Fruit fly (Drosophila melanogaster) whole organism, embryonic: ENCODE results near the gene dor.

Experiments
- Aef1 ChIP-seq: fragments of 200-800 bp; sonication (Bioruptor generic); IDR thresholded peaks from 3 replicates; pipeline ENCODE4 v1.3.6; 2022; ENCODE audit warnings: missing biosample characterization, missing genetic modification characterization
- B-H1 ChIP-seq: fragments of 200-800 bp; sonication (Bioruptor generic); IDR thresholded peaks from 3 replicates; pipeline ENCODE4 v1.3.6; 2022; ENCODE audit warnings: missing biosample characterization, missing genetic modification characterization
- BEAF-32 ChIP-seq: fragments of 200-800 bp; sonication (Bioruptor generic); optimal IDR thresholded peaks from 3 replicates; lab custom pipeline; 2017; ENCODE audit warnings: missing biosample characterization, missing genetic modification characterization, mild to moderate bottlenecking, moderate library complexity, missing genetic modification reagents
- CG10366 ChIP-seq: fragments of 200-800 bp; sonication (Bioruptor generic); IDR thresholded peaks from 2 replicates; pipeline ENCODE4 v1.3.6; 2022; ENCODE audit warnings: missing biosample characterization, missing genetic modification characterization
- CG13287 ChIP-seq: fragments of 200-800 bp; sonication (Bioruptor generic); IDR thresholded peaks from 2 replicates; pipeline ENCODE4 v1.3.6; 2022; ENCODE audit warnings: missing biosample characterization, missing genetic modification characterization; ENCODE audit not compliant: partially characterized antibody
- CG14860 ChIP-seq: fragments of 200-800 bp; sonication (Bioruptor generic); IDR thresholded peaks from 3 replicates; pipeline ENCODE4 v1.3.6; 2022; ENCODE audit warnings: missing biosample characterization, missing genetic modification characterization; ENCODE audit not compliant: partially characterized antibody
- CG17829 ChIP-seq: fragments of 200-800 bp; optimal IDR thresholded peaks from 2 replicates; lab custom pipeline; 2019; ENCODE audit warnings: missing biosample characterization, mild to moderate bottlenecking, missing genetic modification characterization, moderate library complexity
- CG2129 ChIP-seq: fragments of 200-800 bp; sonication (Bioruptor generic); IDR thresholded peaks from 2 replicates; pipeline ENCODE4 v1.3.6; 2022; ENCODE audit warnings: missing biosample characterization, missing genetic modification characterization; ENCODE audit not compliant: partially characterized antibody
- CG31441 ChIP-seq: fragments of 200-800 bp; sonication (Bioruptor generic); IDR thresholded peaks from 2 replicates; pipeline ENCODE4 v1.3.6; 2022; ENCODE audit warnings: missing biosample characterization, missing genetic modification characterization
- CG32532 ChIP-seq: fragments of 200-800 bp; sonication (Bioruptor generic); IDR thresholded peaks from 2 replicates; pipeline ENCODE4 v1.3.6; 2022; ENCODE audit warnings: missing biosample characterization, missing genetic modification characterization
- CG34224 ChIP-seq: fragments of 200-800 bp; sonication (Bioruptor generic); IDR thresholded peaks from 3 replicates; pipeline ENCODE4 v1.3.6; 2022; ENCODE audit warnings: missing biosample characterization, missing genetic modification characterization; ENCODE audit not compliant: partially characterized antibody
- CG34376 ChIP-seq: fragments of 200-800 bp; sonication (Bioruptor generic); optimal IDR thresholded peaks from 2 replicates; lab custom pipeline; 2018; ENCODE audit warnings: missing biosample characterization, mild to moderate bottlenecking, missing genetic modification characterization
- CG3838 ChIP-seq: fragments of 200-800 bp; sonication (Bioruptor generic); optimal IDR thresholded peaks from 3 replicates; lab custom pipeline; 2016; ENCODE audit warnings: missing biosample characterization, missing genetic modification characterization
- CG42726 ChIP-seq: fragments of 200-800 bp; sonication (Bioruptor generic); IDR thresholded peaks from 2 replicates; pipeline ENCODE4 v1.3.6; 2022; ENCODE audit warnings: missing biosample characterization, missing genetic modification characterization; ENCODE audit not compliant: partially characterized antibody
- CG4617 ChIP-seq: fragments of 200-800 bp; sonication (Bioruptor generic); optimal IDR thresholded peaks from 3 replicates; lab custom pipeline; 2016; ENCODE audit warnings: missing biosample characterization, missing genetic modification characterization, borderline replicate concordance
- CG4854 ChIP-seq: fragments of 200-800 bp; sonication (Bioruptor generic); optimal IDR thresholded peaks from 2 replicates; lab custom pipeline; 2016; ENCODE audit warnings: missing biosample characterization, missing genetic modification characterization, inconsistent platforms
- CG7745 ChIP-seq: fragments of 200-800 bp; sonication (Bioruptor generic); optimal IDR thresholded peaks from 2 replicates; lab custom pipeline; 2018; ENCODE audit warnings: missing biosample characterization, mild to moderate bottlenecking, missing genetic modification characterization, moderate library complexity
- CG7786 ChIP-seq: fragments of 200-800 bp; sonication (Bioruptor generic); optimal IDR thresholded peaks from 2 replicates; lab custom pipeline; 2016; ENCODE audit warnings: missing biosample characterization, missing genetic modification characterization
- CG7963 ChIP-seq: fragments of 200-800 bp; sonication (Bioruptor generic); IDR thresholded peaks from 3 replicates; pipeline ENCODE4 v1.3.6; 2022; ENCODE audit warnings: missing biosample characterization, missing genetic modification characterization; ENCODE audit not compliant: partially characterized antibody
- CG8478 ChIP-seq: fragments of >200 bp; optimal IDR thresholded peaks from 2 replicates; lab custom pipeline; 2018
- CG9797 ChIP-seq: fragments of 200-800 bp; sonication (Bioruptor generic); optimal IDR thresholded peaks from 3 replicates; lab custom pipeline; 2018; ENCODE audit warnings: missing biosample characterization, mild to moderate bottlenecking, missing genetic modification characterization
- Deaf1 ChIP-seq: fragments of 200-800 bp; optimal IDR thresholded peaks from 3 replicates; lab custom pipeline; 2019; ENCODE audit warnings: missing biosample characterization, mild to moderate bottlenecking, missing genetic modification characterization, moderate library complexity
- Dek ChIP-seq: fragments of 200-800 bp; sonication (Bioruptor generic); optimal IDR thresholded peaks from 3 replicates; lab custom pipeline; 2019; ENCODE audit warnings: missing biosample characterization, mild to moderate bottlenecking, missing genetic modification characterization, moderate library complexity
- Dp ChIP-seq: fragments of 200-800 bp; sonication (Bioruptor generic); optimal IDR thresholded peaks from 2 replicates; lab custom pipeline; 2018; ENCODE audit warnings: missing biosample characterization, mild to moderate bottlenecking, missing genetic modification characterization, moderate library complexity
- Ets97D ChIP-seq: fragments of 200-800 bp; sonication (Bioruptor generic); optimal IDR thresholded peaks from 3 replicates; lab custom pipeline; 2016; ENCODE audit warnings: missing biosample characterization, missing genetic modification characterization
- Fer1 ChIP-seq: fragments of 200-800 bp; sonication (Bioruptor generic); optimal IDR thresholded peaks from 2 replicates; lab custom pipeline; 2017; ENCODE audit warnings: missing biosample characterization, mild to moderate bottlenecking, missing genetic modification characterization
- Med ChIP-seq: fragments of 200-800 bp; sonication (Bioruptor generic); peaks from one replicate; lab custom pipeline; 2016; ENCODE audit warnings: missing biosample characterization, missing genetic modification characterization, mild to moderate bottlenecking, inconsistent platforms, moderate library complexity
- Myb ChIP-seq: fragments of 200-800 bp; sonication (Bioruptor generic); optimal IDR thresholded peaks from 2 replicates; lab custom pipeline; 2016; ENCODE audit warnings: missing biosample characterization, missing genetic modification characterization
- Nf-YC ChIP-seq: fragments of 200-800 bp; optimal IDR thresholded peaks from 3 replicates; lab custom pipeline; 2019; ENCODE audit warnings: missing biosample characterization, mild to moderate bottlenecking, missing genetic modification characterization, moderate library complexity
- Oli ChIP-seq: fragments of 200-800 bp; sonication (Bioruptor generic); optimal IDR thresholded peaks from 2 replicates; lab custom pipeline; 2018; ENCODE audit warnings: missing biosample characterization, mild to moderate bottlenecking, missing genetic modification characterization, moderate library complexity
- Spps ChIP-seq: fragments of 200-800 bp; sonication (Bioruptor generic); optimal IDR thresholded peaks from 2 replicates; lab custom pipeline; 2018; ENCODE audit warnings: missing biosample characterization, mild to moderate bottlenecking, missing genetic modification characterization
- Sry-δ ChIP-seq: fragments of 200-800 bp; sonication (Bioruptor generic); optimal IDR thresholded peaks from 2 replicates; lab custom pipeline; 2016; ENCODE audit warnings: missing biosample characterization, missing genetic modification characterization
- Trl ChIP-seq, 3 experiments: fragments of >200 bp in 2 of 3; fragments of 200-800 bp in 1 of 3; sonication (Bioruptor generic) in 1 of 3; optimal IDR thresholded peaks; 2 replicates in 1 of 3; 3 replicates in 2 of 3; lab custom pipeline; 2016 to 2017; ENCODE audit warnings: missing biosample characterization in 1 of 3, missing genetic modification characterization in 1 of 3
- bbx ChIP-seq: fragments of 200-800 bp; sonication (Bioruptor generic); IDR thresholded peaks from 2 replicates; pipeline ENCODE4 v1.3.6; 2022; ENCODE audit warnings: missing biosample characterization, missing genetic modification characterization; ENCODE audit not compliant: partially characterized antibody
- crol ChIP-seq: fragments of 200-800 bp; sonication (Bioruptor generic); IDR thresholded peaks from 2 replicates; pipeline ENCODE4 v1.3.6; 2022; ENCODE audit warnings: missing biosample characterization, missing genetic modification characterization
- en ChIP-seq: fragments of 200-800 bp; sonication (Bioruptor generic); optimal IDR thresholded peaks from 2 replicates; lab custom pipeline; 2016; ENCODE audit warnings: missing biosample characterization, missing genetic modification characterization
- gem ChIP-seq: fragments of 200-800 bp; sonication (Bioruptor generic); optimal IDR thresholded peaks from 2 replicates; lab custom pipeline; 2019; ENCODE audit warnings: missing biosample characterization, mild to moderate bottlenecking, missing genetic modification characterization, moderate library complexity
- nerfin-2 ChIP-seq: fragments of 200-800 bp; sonication (Bioruptor generic); IDR thresholded peaks from 2 replicates; pipeline ENCODE4 v1.3.6; 2022; ENCODE audit warnings: missing biosample characterization, missing genetic modification characterization; ENCODE audit not compliant: partially characterized antibody
- nmo ChIP-seq: fragments of 200-800 bp; sonication (Bioruptor generic); optimal IDR thresholded peaks from 2 replicates; lab custom pipeline; 2018; ENCODE audit warnings: missing biosample characterization, mild to moderate bottlenecking, missing genetic modification characterization, moderate library complexity
- onecut ChIP-seq: fragments of 200-800 bp; sonication (Bioruptor generic); IDR thresholded peaks from 2 replicates; pipeline ENCODE4 v1.3.6; 2022; ENCODE audit warnings: missing biosample characterization, missing genetic modification characterization
- sc ChIP-seq, 3 experiments: fragments of >200 bp in 2 of 3; fragments of 200-800 bp in 1 of 3; sonication (Bioruptor generic) in 1 of 3; optimal IDR thresholded peaks; 2 replicates in 2 of 3; 3 replicates in 1 of 3; lab custom pipeline; 2017; ENCODE audit warnings: mild to moderate bottlenecking in 1 of 3, missing biosample characterization in 1 of 3, missing genetic modification characterization in 1 of 3, missing genetic modification reagents in 1 of 3
- sens ChIP-seq: fragments of 200-800 bp; sonication (Bioruptor generic); peaks from one replicate; lab custom pipeline; 2016; ENCODE audit warnings: missing biosample characterization, missing genetic modification characterization
- tna ChIP-seq: fragments of 200-800 bp; sonication (Bioruptor generic); IDR thresholded peaks from 2 replicates; pipeline ENCODE4 v1.3.6; 2022; ENCODE audit warnings: missing biosample characterization, missing genetic modification characterization; ENCODE audit not compliant: partially characterized antibody
- unc-4 ChIP-seq: fragments of 200-800 bp; sonication (Bioruptor generic); IDR thresholded peaks from 2 replicates; pipeline ENCODE4 v1.3.6; 2022; ENCODE audit warnings: missing biosample characterization, missing genetic modification characterization; ENCODE audit not compliant: partially characterized antibody
- vnd ChIP-seq: fragments of 200-800 bp; sonication (Bioruptor generic); IDR thresholded peaks from 3 replicates; pipeline ENCODE4 v1.3.6; 2022; ENCODE audit warnings: missing biosample characterization, missing genetic modification characterization; ENCODE audit not compliant: partially characterized antibody

dor gene

dm6 chrX:1692553-1692952, 27.7 kb downstream of the dor start, which contains the start of gene CG32809 (continued):
- TF ChIP-seq sc (optimal IDR thresholded peaks at IDR 0.05; lab: Kevin White, UChicago) (no peak), sc (GFP tag; optimal IDR thresholded peaks at IDR 0.05; lab: Kevin White, UChicago) (no peak), B-H1 (no peak), nmo (peak; percentile 15), CG34376 (GFP tag; lab: Kevin White, UChicago) (no peak), CG3838 (GFP tag; lab: Kevin White, UChicago) (no peak), CG7786 (GFP tag; lab: Kevin White, UChicago) (no peak), Aef1 (GFP tag; lab: Robert Waterston, UW) (no peak), Ets97D (GFP tag; lab: Kevin White, UChicago) (peak; percentile 8), CG42726 (GFP tag; lab: Robert Waterston, UW) (0 out of 2 replicates have a peak, but pooled peaks have one; percentile 13), CG7745 (no peak), CG10366 (GFP tag; lab: Robert Waterston, UW) (no peak), BEAF-32 (peak; percentile 18), CG31441 (GFP tag; lab: Robert Waterston, UW) (no peak), onecut (GFP tag; lab: Robert Waterston, UW) (no peak), CG32532 (GFP tag; lab: Robert Waterston, UW) (no peak)

dm6 chrX:1695529-1696410, 30.9 kb downstream of the dor start, which contains the start of gene a6:
a6 (minus strand) TSS chrX:1695889.
- peak; percentile 92 for TF ChIP-seq CG34224 (GFP tag; lab: Robert Waterston, UW)
- peak; percentile 48 for TF ChIP-seq CG4617
- peak; percentile 91 for TF ChIP-seq CG14860 (GFP tag; lab: Robert Waterston, UW)
- TF ChIP-seq CG8478 (lab: Kevin White, UChicago): no peak
- TF ChIP-seq nmo: peak; percentile 16
- peak; percentile 81 for TF ChIP-seq Deaf1 (tag; lab: Kevin White, UChicago)
- TF ChIP-seq sens: peak; percentile 62
- peak; percentile 90 for TF ChIP-seq unc-4 (GFP tag; lab: Robert Waterston, UW)
- TF ChIP-seq crol: no peak
- TF ChIP-seq Nf-YC (tag; lab: Kevin White, UChicago): peak; percentile 7
- TF ChIP-seq tna (GFP tag; lab: Robert Waterston, UW): peak; percentile 91
- TF ChIP-seq Spps (tag; lab: Kevin White, UChicago): no peak
- TF ChIP-seq CG17829: peak; percentile 16
- TF ChIP-seq Trl (optimal IDR thresholded peaks at IDR 0.05; lab: Kevin White, UChicago): no peak
- no peak for TF ChIP-seq Trl (GFP tag; optimal IDR thresholded peaks at IDR 0.05; lab: Kevin White, UChicago)
- no peak for TF ChIP-seq Oli (tag; lab: Kevin White, UChicago)
- TF ChIP-seq CG7963 (GFP tag; lab: Robert Waterston, UW): peak; percentile 94
- no peak for TF ChIP-seq en (GFP tag; lab: Kevin White, UChicago)
- TF ChIP-seq nerfin-2 (GFP tag; lab: Robert Waterston, UW): peak; percentile 96
- peak; percentile 66 for TF ChIP-seq Ets97D (GFP tag; lab: Kevin White, UChicago)
- peak; percentile 74 for TF ChIP-seq Med (GFP tag; lab: Kevin White, UChicago)
- TF ChIP-seq Fer1 (GFP tag; lab: Kevin White, UChicago): peak; percentile 14
- no peak for TF ChIP-seq gem
- TF ChIP-seq CG4854 (GFP tag; lab: Kevin White, UChicago): no peak
- TF ChIP-seq CG2129: peak; percentile 54
- TF ChIP-seq Dek (tag; lab: Kevin White, UChicago): peak; percentile 9
- peak; percentile 59 for TF ChIP-seq Myb (GFP tag; lab: Kevin White, UChicago)
- peak; percentile 86 for TF ChIP-seq vnd (GFP tag; lab: Robert Waterston, UW)
- TF ChIP-seq CG13287: peak; percentile 93
- TF ChIP-seq Dp (GFP tag; lab: Kevin White, UChicago): peak; percentile 90
- peak; percentile 83 for TF ChIP-seq Sry-δ (GFP tag; lab: Kevin White, UChicago)
- peak; percentile 35 for TF ChIP-seq CG9797 (GFP tag; lab: Kevin White, UChicago)
- TF ChIP-seq bbx: peak; percentile 93
